Worm (Caenorhabditis elegans) whole organism, L4/young adult: Measurements from ENCODE around the gene F32D8.4.

Experiments
- W03F9.2 ChIP-seq: fragments of 150-350 bp; optimal IDR thresholded peaks from 2 replicates; lab custom pipeline; 2014; ENCODE audit warnings: missing biosample characterization, missing genetic modification characterization
- dao-5 ChIP-seq: sonication (generic microtip); optimal IDR thresholded peaks from 2 replicates; lab custom pipeline; 2016; ENCODE audit warnings: missing genotype, missing genetic modification characterization, moderate library complexity, missing compliant biosample characterization

- TF ChIP-seq dao-5 (no peak), W03F9.2 (no peak)
These were observed 28.4 kb upstream of the F32D8.4 start, which contains the start of gene nas-31 for ce11 chrV:10921747-10922146.
